Fruit fly (Drosophila melanogaster): ENCODE data around the gene CG10431.
A peak's percentile ranks its signal among the peaks of the same experiment; 100 is the strongest.

CG10431 gene

dm6 chr2L:18946636-18947514 lies 27.6 kb upstream of the CG10431 start:
- no peak for TF ChIP-seq CG17801 (GFP tag; optimal IDR thresholded peaks at IDR 0.05; ENCODE audit: partially characterized antibody)

DNA sequence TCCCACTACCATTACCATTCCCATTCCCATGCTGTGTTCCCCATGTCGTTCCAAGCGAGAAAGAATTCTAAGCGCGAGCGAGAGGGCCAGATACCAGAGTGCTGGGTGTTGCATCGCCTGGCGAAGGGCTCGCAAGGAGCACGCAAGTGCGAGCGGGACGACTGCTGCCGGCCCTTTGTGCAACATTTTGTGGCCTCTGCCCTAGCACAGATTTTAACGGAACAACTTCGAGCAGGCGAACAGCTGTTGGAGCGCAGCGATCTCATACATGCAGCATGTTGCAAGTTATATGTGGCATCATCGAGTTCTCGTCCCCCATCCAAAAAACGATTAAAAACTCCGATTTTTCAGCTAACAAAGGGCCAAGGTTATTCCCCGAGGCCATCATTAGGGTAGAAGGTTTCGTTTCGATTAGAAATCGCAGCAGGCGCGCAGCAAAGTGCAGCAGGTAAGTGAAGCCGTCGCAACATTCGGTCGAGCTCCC lies 27.0 kb upstream of the CG10431 start:
- TF ChIP-seq CG17801 (GFP tag; optimal IDR thresholded peaks at IDR 0.05; ENCODE audit: partially characterized antibody): no peak

- TF ChIP-seq CG17801 (GFP tag; optimal IDR thresholded peaks at IDR 0.05; ENCODE audit: partially characterized antibody): no peak
Measured at dm6 chr2L:18948065-18948723, 26.3 kb upstream of the CG10431 start.

DNA sequence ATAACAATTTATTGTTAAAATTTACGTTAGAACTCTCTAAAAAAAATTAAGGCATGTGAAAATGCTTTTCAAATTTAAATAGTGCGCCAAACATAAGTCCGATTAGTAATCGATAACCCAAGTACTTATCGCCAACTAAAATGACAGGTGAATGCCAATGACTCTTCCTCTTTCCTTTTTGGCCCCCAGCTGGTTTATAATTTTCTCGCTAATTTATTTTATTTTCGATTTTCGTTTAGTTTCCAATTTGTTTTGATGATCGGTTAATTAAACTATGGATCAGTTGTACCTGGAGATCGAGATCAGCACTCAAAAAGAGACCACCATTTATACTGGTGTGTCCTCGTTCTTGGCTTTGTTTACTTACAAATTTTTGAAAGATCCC lies 25.8 kb upstream of the CG10431 start, which contains the start of gene CG10428:
Gene CG10428, plus strand, starts transcription at position 161 of the 385 bp plus-strand sequence.
- TF ChIP-seq CG17801 (GFP tag; optimal IDR thresholded peaks at IDR 0.05; ENCODE audit: partially characterized antibody): no peak

DNA sequence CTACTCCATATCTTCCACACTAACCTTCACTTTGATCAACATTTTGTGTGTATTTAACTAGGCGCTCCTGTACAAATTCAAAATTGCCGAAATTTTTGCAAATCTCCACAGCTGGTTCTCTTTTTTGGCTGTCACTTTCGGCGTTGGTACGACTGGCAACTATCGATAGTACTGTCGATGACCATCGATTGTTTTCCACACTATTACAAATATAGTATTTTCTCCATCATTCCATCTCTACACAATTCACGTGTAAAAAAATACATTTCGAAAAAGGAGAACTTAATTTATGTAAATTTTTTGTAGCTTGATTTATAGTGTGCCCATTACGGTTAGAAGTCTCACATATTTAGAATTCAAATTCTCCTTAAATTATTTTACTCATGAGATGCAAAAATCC lies 22.8 kb upstream of the CG10431 start, which contains the start of gene Nedd8:
Gene Nedd8, minus strand, starts transcription at position 164 of the 400 bp plus-strand sequence.
- peak; percentile 31 for TF ChIP-seq CG17801 (GFP tag; optimal IDR thresholded peaks at IDR 0.05; ENCODE audit: partially characterized antibody)

DNA sequence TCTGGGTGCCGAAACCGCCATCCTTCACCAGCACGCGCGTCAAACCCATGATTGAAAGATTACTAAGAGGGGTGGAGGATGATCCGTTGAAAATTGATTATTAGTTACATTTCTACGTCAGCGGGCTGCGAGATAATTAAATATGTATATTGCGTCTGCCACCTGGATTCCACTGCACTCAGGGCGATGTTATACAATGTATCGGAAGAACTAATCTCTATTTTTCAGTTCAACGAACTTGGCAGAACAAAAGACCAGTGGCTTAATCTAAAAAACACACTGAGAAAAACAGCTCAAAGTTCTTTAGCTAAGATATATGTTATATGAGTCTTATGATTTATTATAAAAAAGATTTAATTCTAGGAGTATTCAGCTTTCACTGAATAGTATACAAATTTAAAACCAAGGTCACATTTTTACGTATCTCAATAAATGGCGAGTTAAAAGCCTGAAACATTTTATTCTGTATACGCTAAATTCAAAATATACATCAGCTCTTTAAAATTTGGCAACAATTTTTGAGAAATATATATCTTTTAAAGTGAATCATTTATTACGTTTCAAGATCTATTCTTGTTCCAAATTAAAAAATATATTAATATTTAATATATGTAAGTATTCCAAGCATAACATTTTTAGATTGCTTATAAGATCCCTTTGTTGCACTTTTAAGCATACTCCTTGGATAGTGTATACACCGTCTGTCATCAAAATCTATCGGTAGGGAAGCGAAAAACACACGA lies 20.8 kb upstream of the CG10431 start:
- TF ChIP-seq CG17801 (GFP tag; optimal IDR thresholded peaks at IDR 0.05; ENCODE audit: partially characterized antibody): no peak

DNA sequence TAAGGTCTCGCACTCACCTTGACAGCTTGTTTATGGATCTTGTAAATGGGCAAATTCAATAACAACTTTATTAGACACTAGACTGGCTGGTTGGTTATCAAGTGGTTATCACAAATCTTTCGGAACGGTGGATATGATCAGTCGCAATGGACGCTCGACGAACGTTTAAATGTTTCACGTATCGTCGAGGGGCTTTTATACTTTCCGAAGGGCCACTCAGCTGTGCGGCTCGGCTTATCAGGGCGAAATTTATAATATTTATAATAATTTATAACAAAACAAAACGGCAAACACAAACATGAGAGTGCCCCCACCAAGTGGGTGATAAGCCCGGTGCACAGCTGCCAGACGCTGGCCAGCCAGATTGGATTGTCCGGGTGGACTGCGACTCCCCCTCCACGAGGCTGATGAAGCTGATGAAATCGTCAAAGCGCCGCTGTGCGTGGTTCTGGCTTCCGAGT lies 20.2 kb upstream of the CG10431 start, which contains the start of gene CG10621:
Gene CG10621, minus strand, starts transcription at position 177 of the 461 bp plus-strand sequence.
- TF ChIP-seq CG17801 (GFP tag; optimal IDR thresholded peaks at IDR 0.05; ENCODE audit: partially characterized antibody): no peak

DNA sequence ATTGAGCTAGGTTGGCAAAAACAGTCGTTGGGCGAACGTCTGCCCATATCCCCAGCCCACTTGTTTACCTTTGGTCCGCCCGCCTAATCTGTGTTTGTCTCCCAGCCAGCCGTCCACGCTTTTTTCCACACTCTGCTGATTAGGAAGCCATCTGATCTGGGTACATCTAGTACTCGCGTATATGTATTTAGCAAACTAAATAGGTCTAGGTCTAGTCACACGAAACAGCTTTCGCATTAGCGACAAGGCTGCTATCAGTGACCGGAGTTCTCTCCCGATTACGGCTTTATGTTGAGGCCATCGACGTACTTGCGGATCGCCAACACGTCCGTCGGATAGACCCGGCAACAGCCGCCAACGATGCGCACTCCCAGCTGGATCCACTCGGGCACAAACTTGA lies 18.8 kb upstream of the CG10431 start:
- TF ChIP-seq CG17801 (GFP tag; optimal IDR thresholded peaks at IDR 0.05; ENCODE audit: partially characterized antibody): no peak

- TF ChIP-seq CG17801 (GFP tag; optimal IDR thresholded peaks at IDR 0.05; ENCODE audit: partially characterized antibody): peak; percentile 93
Measured at dm6 chr2L:18957142-18957674, 17.3 kb upstream of the CG10431 start, which contains the start of gene Bhmt. Gene Bhmt (minus strand): TSS chr2L:18957311.

DNA sequence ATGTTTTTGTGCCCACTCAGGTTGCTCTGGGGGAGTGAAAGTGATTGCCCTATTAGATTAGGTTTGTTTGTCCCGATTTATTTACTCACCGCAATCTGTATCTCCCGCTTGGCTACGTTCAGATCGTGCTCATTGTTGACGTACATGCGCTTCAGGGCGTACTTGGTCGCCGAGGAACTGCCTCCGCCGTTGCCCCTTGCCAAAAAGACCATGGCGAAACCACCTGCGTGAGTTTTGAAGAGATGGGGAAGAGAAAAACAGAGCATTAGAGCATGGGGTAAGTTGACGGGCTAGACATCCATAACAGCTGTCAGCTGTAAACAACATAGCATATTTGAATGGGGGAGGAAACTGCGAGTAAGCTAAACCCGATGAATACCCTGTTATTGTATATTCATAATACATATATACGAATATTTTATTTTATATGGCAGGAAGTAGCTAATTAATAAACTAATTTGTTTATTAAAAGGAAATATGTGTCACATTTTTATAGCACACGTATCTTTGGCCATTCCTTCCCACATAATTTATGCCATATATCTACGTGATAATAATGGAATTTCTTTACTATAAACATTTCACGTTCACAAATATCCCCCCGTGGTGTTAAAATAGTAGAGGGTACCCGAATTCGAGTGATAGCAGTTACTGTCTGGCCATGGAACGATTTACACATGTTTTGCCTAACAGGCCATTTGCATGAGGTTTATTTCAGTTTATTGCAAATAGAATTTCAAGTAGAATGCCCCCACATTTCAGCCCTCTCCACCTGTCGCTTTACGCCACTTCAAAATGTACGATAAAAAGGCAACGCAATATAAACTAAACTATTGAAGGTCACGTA lies 8.9 kb upstream of the CG10431 start:
- TF ChIP-seq CG17801 (GFP tag; optimal IDR thresholded peaks at IDR 0.05; ENCODE audit: partially characterized antibody): no peak

dm6 chr2L:18966214-18966556 lies 8.3 kb upstream of the CG10431 start:
- TF ChIP-seq CG17801 (GFP tag; optimal IDR thresholded peaks at IDR 0.05; ENCODE audit: partially characterized antibody): peak; percentile 79

dm6 chr2L:18966844-18967243 lies 7.7 kb upstream of the CG10431 start:
- TF ChIP-seq CG17801 (GFP tag; optimal IDR thresholded peaks at IDR 0.05; ENCODE audit: partially characterized antibody): peak; percentile 91

DNA sequence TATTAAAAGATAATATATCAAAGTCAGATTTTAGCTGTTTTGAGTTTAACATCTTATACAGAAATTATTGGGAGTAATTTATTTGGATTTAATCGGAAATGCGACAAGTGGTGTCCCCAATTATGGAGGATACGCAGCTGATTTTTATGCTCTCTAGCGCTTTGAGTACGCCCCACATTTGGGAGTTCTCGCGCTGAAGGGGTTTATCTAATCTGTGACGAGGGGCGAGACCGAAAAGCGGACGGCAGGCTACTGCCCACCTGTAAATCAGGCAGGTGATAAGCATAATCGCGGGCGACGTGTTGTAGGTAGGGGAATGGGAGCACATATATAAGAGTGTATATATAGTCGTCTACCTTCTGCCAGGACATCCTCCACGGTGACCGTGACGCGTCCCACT lies 6.6 kb upstream of the CG10431 start:
- no peak for TF ChIP-seq CG17801 (GFP tag; optimal IDR thresholded peaks at IDR 0.05; ENCODE audit: partially characterized antibody)

All from ovary, adult (tissue).